Fruit fly (Drosophila melanogaster) whole organism, embryonic: ENCODE measurements around the gene brv3.
A peak's percentile ranks its signal among the peaks of the same experiment; 100 is the strongest.

Experiments
- CG1024 ChIP-seq: fragments of 200-800 bp; sonication (Bioruptor generic); IDR thresholded peaks from 2 replicates; pipeline ENCODE4 v1.3.6; 2022; ENCODE audit warnings: missing biosample characterization, missing genetic modification characterization
- CG11504 ChIP-seq: fragments of 200-800 bp; sonication (Bioruptor generic); optimal IDR thresholded peaks from 3 replicates; lab custom pipeline; 2019; ENCODE audit warnings: missing biosample characterization, mild to moderate bottlenecking, missing genetic modification characterization, moderate library complexity
- CG11695 ChIP-seq: fragments of 200-800 bp; sonication (Bioruptor generic); IDR thresholded peaks from 3 replicates; pipeline ENCODE4 v1.3.6; 2022; ENCODE audit warnings: missing biosample characterization, missing genetic modification characterization
- CG12155 ChIP-seq: fragments of 200-800 bp; sonication (Bioruptor generic); optimal IDR thresholded peaks from 3 replicates; lab custom pipeline; 2016; ENCODE audit warnings: missing biosample characterization, missing genetic modification characterization
- CG12391 ChIP-seq: fragments of 200-800 bp; sonication (Bioruptor generic); optimal IDR thresholded peaks from 3 replicates; lab custom pipeline; 2018; ENCODE audit warnings: missing biosample characterization, mild to moderate bottlenecking, missing genetic modification characterization, moderate library complexity
- CG13624 ChIP-seq: fragments of 200-800 bp; sonication (Bioruptor generic); optimal IDR thresholded peaks from 2 replicates; lab custom pipeline; 2016; ENCODE audit warnings: missing biosample characterization, missing genetic modification characterization
- CG15011 ChIP-seq: fragments of 200-800 bp; sonication (Bioruptor generic); optimal IDR thresholded peaks from 3 replicates; lab custom pipeline; 2018; ENCODE audit warnings: missing biosample characterization, mild to moderate bottlenecking, missing genetic modification characterization
- CG17385 ChIP-seq: fragments of 200-800 bp; sonication (Bioruptor generic); optimal IDR thresholded peaks from 3 replicates; lab custom pipeline; 2018; ENCODE audit warnings: missing biosample characterization, mild to moderate bottlenecking, missing genetic modification characterization
- CG17829 ChIP-seq: fragments of 200-800 bp; optimal IDR thresholded peaks from 2 replicates; lab custom pipeline; 2019; ENCODE audit warnings: missing biosample characterization, mild to moderate bottlenecking, missing genetic modification characterization, moderate library complexity
- CG18619 ChIP-seq: fragments of 200-800 bp; sonication (Bioruptor generic); optimal IDR thresholded peaks from 3 replicates; lab custom pipeline; 2017; ENCODE audit warnings: missing biosample characterization, mild to moderate bottlenecking, missing genetic modification characterization
- CG32532 ChIP-seq: fragments of 200-800 bp; sonication (Bioruptor generic); IDR thresholded peaks from 2 replicates; pipeline ENCODE4 v1.3.6; 2022; ENCODE audit warnings: missing biosample characterization, missing genetic modification characterization
- CG34224 ChIP-seq: fragments of 200-800 bp; sonication (Bioruptor generic); IDR thresholded peaks from 3 replicates; pipeline ENCODE4 v1.3.6; 2022; ENCODE audit warnings: missing biosample characterization, missing genetic modification characterization; ENCODE audit not compliant: partially characterized antibody
- CG3726 ChIP-seq: fragments of 200-800 bp; sonication (Bioruptor generic); IDR thresholded peaks from 3 replicates; pipeline ENCODE4, ENCODE4 v1.3.6; 2022; ENCODE audit warnings: missing biosample characterization, missing genetic modification characterization
- CG4282 ChIP-seq: fragments of 200-800 bp; sonication (Bioruptor generic); optimal IDR thresholded peaks from 2 replicates; lab custom pipeline; 2016; ENCODE audit warnings: missing biosample characterization, missing genetic modification characterization
- CG5953 ChIP-seq: fragments of 200-800 bp; sonication (Bioruptor generic); IDR thresholded peaks from 2 replicates; pipeline ENCODE4 v1.3.6; 2022; ENCODE audit warnings: missing biosample characterization, missing genetic modification characterization
- CG6654 ChIP-seq: fragments of 200-800 bp; sonication (Bioruptor generic); optimal IDR thresholded peaks from 2 replicates; lab custom pipeline; 2017; ENCODE audit warnings: missing biosample characterization, mild to moderate bottlenecking, missing genetic modification characterization
- CG7745 ChIP-seq: fragments of 200-800 bp; sonication (Bioruptor generic); optimal IDR thresholded peaks from 2 replicates; lab custom pipeline; 2018; ENCODE audit warnings: missing biosample characterization, mild to moderate bottlenecking, missing genetic modification characterization, moderate library complexity
- CG7786 ChIP-seq: fragments of 200-800 bp; sonication (Bioruptor generic); optimal IDR thresholded peaks from 2 replicates; lab custom pipeline; 2016; ENCODE audit warnings: missing biosample characterization, missing genetic modification characterization
- CG9797 ChIP-seq: fragments of 200-800 bp; sonication (Bioruptor generic); optimal IDR thresholded peaks from 3 replicates; lab custom pipeline; 2018; ENCODE audit warnings: missing biosample characterization, mild to moderate bottlenecking, missing genetic modification characterization
- Dek ChIP-seq: fragments of 200-800 bp; sonication (Bioruptor generic); optimal IDR thresholded peaks from 3 replicates; lab custom pipeline; 2019; ENCODE audit warnings: missing biosample characterization, mild to moderate bottlenecking, missing genetic modification characterization, moderate library complexity
- Dref ChIP-seq: fragments of 200-800 bp; sonication (Bioruptor generic); IDR thresholded peaks from 2 replicates; pipeline ENCODE4 v1.3.6; 2022; ENCODE audit warnings: missing biosample characterization, missing genetic modification characterization
- Drgx ChIP-seq: fragments of 200-800 bp; sonication (Bioruptor generic); IDR thresholded peaks from 2 replicates; pipeline ENCODE4 v1.3.6; 2022; ENCODE audit warnings: missing biosample characterization, missing genetic modification characterization
- Gug ChIP-seq: fragments of 200-800 bp; sonication (Bioruptor generic); IDR thresholded peaks from 4 replicates; pipeline ENCODE4 v1.3.6; 2022; ENCODE audit warnings: missing biosample characterization, missing genetic modification characterization
- HHEX ChIP-seq: fragments of 200-800 bp; sonication (Bioruptor generic); optimal IDR thresholded peaks from 3 replicates; lab custom pipeline; 2017; ENCODE audit warnings: missing biosample characterization, mild to moderate bottlenecking, missing genetic modification characterization, missing genetic modification reagents
- HLH4C ChIP-seq: fragments of 200-800 bp; sonication (Bioruptor generic); IDR thresholded peaks from 3 replicates; pipeline ENCODE4 v1.3.6; 2022; ENCODE audit warnings: missing biosample characterization, missing genetic modification characterization; ENCODE audit not compliant: partially characterized antibody
- MTF-1 ChIP-seq: fragments of 200-800 bp; sonication (Bioruptor generic); optimal IDR thresholded peaks from 2 replicates; lab custom pipeline; 2018; ENCODE audit warnings: missing biosample characterization, mild to moderate bottlenecking, missing genetic modification characterization, borderline replicate concordance
- Meics ChIP-seq: fragments of 200-800 bp; sonication (Bioruptor generic); optimal IDR thresholded peaks from 2 replicates; lab custom pipeline; 2017; ENCODE audit warnings: missing biosample characterization, mild to moderate bottlenecking, missing genetic modification characterization
- NC2α ChIP-seq: fragments of 200-800 bp; sonication (Bioruptor generic); optimal IDR thresholded peaks from 2 replicates; lab custom pipeline; 2016; ENCODE audit warnings: missing biosample characterization, missing genetic modification characterization
- Nf-YA ChIP-seq: fragments of 200-800 bp; sonication (Bioruptor generic); IDR thresholded peaks from 2 replicates; pipeline ENCODE4 v1.3.6; 2022; ENCODE audit warnings: missing biosample characterization, missing genetic modification characterization
- Sin3A ChIP-seq: fragments of >200 bp; optimal IDR thresholded peaks from 2 replicates; lab custom pipeline; 2018
- Sox100B ChIP-seq: fragments of 200-800 bp; sonication (Bioruptor generic); optimal IDR thresholded peaks from 3 replicates; lab custom pipeline; 2018; ENCODE audit warnings: missing biosample characterization, mild to moderate bottlenecking, missing genetic modification characterization
- Sox102F ChIP-seq: fragments of 200-800 bp; sonication (Bioruptor generic); optimal IDR thresholded peaks from 2 replicates; lab custom pipeline; 2018; ENCODE audit warnings: missing biosample characterization, mild to moderate bottlenecking, missing genetic modification characterization, moderate library complexity
- ara ChIP-seq: fragments of 200-800 bp; sonication (Bioruptor generic); IDR thresholded peaks from 2 replicates; pipeline ENCODE4 v1.3.6; 2022; ENCODE audit warnings: missing biosample characterization, missing genetic modification characterization
- cg ChIP-seq: fragments of 200-800 bp; sonication (Bioruptor generic); optimal IDR thresholded peaks from 3 replicates; lab custom pipeline; 2019; ENCODE audit warnings: missing biosample characterization, mild to moderate bottlenecking, missing genetic modification characterization, moderate library complexity
- dan ChIP-seq: fragments of 200-800 bp; sonication (Bioruptor generic); IDR thresholded peaks from 2 replicates; pipeline ENCODE4 v1.3.6; 2022; ENCODE audit warnings: missing biosample characterization, missing genetic modification characterization
- disco-r ChIP-seq: fragments of 200-800 bp; sonication (Bioruptor generic); optimal IDR thresholded peaks from 2 replicates; lab custom pipeline; 2016; ENCODE audit warnings: missing biosample characterization, missing genetic modification characterization
- en ChIP-seq: fragments of 200-800 bp; sonication (Bioruptor generic); optimal IDR thresholded peaks from 2 replicates; lab custom pipeline; 2016; ENCODE audit warnings: missing biosample characterization, missing genetic modification characterization
- gcm2 ChIP-seq: fragments of 200-800 bp; sonication (Bioruptor generic); optimal IDR thresholded peaks from 2 replicates; lab custom pipeline; 2016; ENCODE audit warnings: missing biosample characterization, missing genetic modification characterization
- her ChIP-seq: fragments of 200-800 bp; sonication (Bioruptor generic); optimal IDR thresholded peaks from 2 replicates; lab custom pipeline; 2016; ENCODE audit warnings: missing biosample characterization, missing genetic modification characterization
- ind ChIP-seq: fragments of 200-800 bp; sonication (Bioruptor generic); optimal IDR thresholded peaks from 3 replicates; lab custom pipeline; 2016; ENCODE audit warnings: missing biosample characterization, missing genetic modification characterization
- insv ChIP-seq, 2 experiments: fragments of 200-800 bp; sonication (Bioruptor generic); optimal IDR thresholded peaks; 3 replicates each; lab custom pipeline; 2016 to 2018; ENCODE audit warnings: missing biosample characterization in 2 of 2, missing genetic modification characterization in 2 of 2
- lola ChIP-seq, 3 experiments: fragments of >200 bp in 2 of 3; fragments of 200-800 bp in 1 of 3; sonication (Bioruptor generic) in 1 of 3; optimal IDR thresholded peaks; 2 replicates each; lab custom pipeline; 2017 to 2019; ENCODE audit warnings: missing biosample characterization in 3 of 3, missing genetic modification characterization in 3 of 3, mild to moderate bottlenecking in 1 of 3, moderate library complexity in 1 of 3
- maf-S ChIP-seq: fragments of 200-800 bp; sonication (Bioruptor generic); optimal IDR thresholded peaks from 2 replicates; lab custom pipeline; 2016; ENCODE audit warnings: missing biosample characterization, missing genetic modification characterization
- nmo ChIP-seq: fragments of 200-800 bp; sonication (Bioruptor generic); optimal IDR thresholded peaks from 2 replicates; lab custom pipeline; 2018; ENCODE audit warnings: missing biosample characterization, mild to moderate bottlenecking, missing genetic modification characterization, moderate library complexity
- otp ChIP-seq: fragments of 200-800 bp; sonication (Bioruptor generic); IDR thresholded peaks from 3 replicates; pipeline ENCODE4, ENCODE4 v1.3.6; 2022; ENCODE audit warnings: missing biosample characterization, missing genetic modification characterization
- pzg ChIP-seq: fragments of 200-800 bp; sonication (Bioruptor generic); optimal IDR thresholded peaks from 3 replicates; lab custom pipeline; 2018; ENCODE audit warnings: missing biosample characterization, mild to moderate bottlenecking, missing genetic modification characterization, moderate library complexity
- sob ChIP-seq: fragments of 200-800 bp; sonication (Bioruptor generic); IDR thresholded peaks from 2 replicates; pipeline ENCODE4 v1.3.6; 2022; ENCODE audit warnings: missing biosample characterization, missing genetic modification characterization
- sr ChIP-seq: fragments of 200-800 bp; sonication (Bioruptor generic); IDR thresholded peaks from 3 replicates; pipeline ENCODE4 v1.3.6; 2022; ENCODE audit warnings: missing biosample characterization, missing genetic modification characterization
- tgo ChIP-seq: fragments of 200-800 bp; sonication (Bioruptor generic); IDR thresholded peaks from 3 replicates; pipeline ENCODE4 v1.3.6; 2022; ENCODE audit warnings: missing biosample characterization, missing genetic modification characterization
- unc-4 ChIP-seq: fragments of 200-800 bp; sonication (Bioruptor generic); IDR thresholded peaks from 2 replicates; pipeline ENCODE4 v1.3.6; 2022; ENCODE audit warnings: missing biosample characterization, missing genetic modification characterization; ENCODE audit not compliant: partially characterized antibody
- zf30C ChIP-seq: fragments of 200-800 bp; sonication (Bioruptor generic); optimal IDR thresholded peaks from 3 replicates; lab custom pipeline; 2018; ENCODE audit warnings: missing biosample characterization, mild to moderate bottlenecking, missing genetic modification characterization

Gene brv3

DNA sequence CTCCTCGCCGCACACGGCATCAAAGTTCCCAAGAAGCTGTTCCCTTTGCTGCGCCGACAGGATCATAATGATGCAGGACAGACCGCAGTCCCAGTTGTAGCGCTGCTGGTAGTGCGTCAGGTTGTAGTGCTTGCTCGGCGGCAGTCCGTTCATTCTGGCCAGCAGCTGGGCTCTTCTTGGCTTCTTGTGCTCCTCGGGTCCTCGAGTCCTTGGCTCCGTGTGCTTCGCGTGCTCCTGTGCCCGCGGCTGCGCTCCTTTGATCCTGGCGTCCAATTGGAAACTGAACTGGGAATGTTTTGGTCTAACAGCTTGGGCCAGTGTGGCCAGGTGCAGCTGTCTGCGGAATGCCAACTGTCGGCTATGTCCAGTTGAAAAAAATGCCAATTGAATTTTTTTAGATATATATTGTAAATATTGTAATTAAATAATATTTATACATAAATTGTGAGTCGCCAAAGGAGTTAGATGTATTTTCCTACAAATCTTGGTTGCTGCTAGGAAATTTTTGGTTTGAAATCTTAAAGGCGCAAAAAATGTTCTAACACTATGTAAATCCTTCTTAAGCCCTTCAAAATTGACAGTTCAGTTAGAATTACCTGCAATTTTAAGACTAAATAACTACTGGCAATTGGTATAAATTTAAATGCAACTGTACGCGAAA is 39.2 kb downstream of the brv3 start, which contains the start of gene CG13760 (continued):
- TF ChIP-seq CG6654 (GFP tag; lab: Kevin White, UChicago) (no peak), dan (no peak), NC2α (GFP tag; lab: Kevin White, UChicago) (no peak), Meics (GFP tag; lab: Kevin White, UChicago) (no peak), CG18619 (GFP tag; lab: Kevin White, UChicago) (no peak), CG3726 (GFP tag; lab: Robert Waterston, UW) (no peak), CG34224 (no peak), pzg (GFP tag; lab: Kevin White, UChicago) (peak; percentile 20), Dref (GFP tag; lab: Robert Waterston, UW) (no peak), nmo (GFP tag; lab: Kevin White, UChicago) (peak; percentile 30), CG17385 (GFP tag; lab: Kevin White, UChicago) (no peak), Sox102F (GFP tag; lab: Kevin White, UChicago) (no peak), Nf-YA (GFP tag; lab: Robert Waterston, UW) (no peak), unc-4 (GFP tag; lab: Robert Waterston, UW) (no peak), CG4282 (GFP tag; lab: Kevin White, UChicago) (no peak), Gug (no peak), cg (no peak), CG17829 (tag; lab: Kevin White, UChicago) (no peak), MTF-1 (no peak), tgo (no peak), CG13624 (GFP tag; lab: Kevin White, UChicago) (no peak), en (GFP tag; lab: Kevin White, UChicago) (no peak), CG1024 (GFP tag; lab: Robert Waterston, UW) (no peak), her (GFP tag; lab: Kevin White, UChicago) (no peak), sr (GFP tag; lab: Robert Waterston, UW) (no peak), CG11695 (GFP tag; lab: Robert Waterston, UW) (no peak), CG15011 (GFP tag; lab: Kevin White, UChicago) (no peak), CG12391 (peak; percentile 3), ara (GFP tag; lab: Robert Waterston, UW) (no peak), otp (no peak), gcm2 (GFP tag; lab: Kevin White, UChicago) (no peak), CG7786 (GFP tag; lab: Kevin White, UChicago) (no peak), CG12155 (GFP tag; lab: Kevin White, UChicago) (peak; percentile 0), Sin3A (lab: Kevin White, UChicago) (no peak), disco-r (GFP tag; lab: Kevin White, UChicago) (no peak), lola (GFP tag; optimal IDR thresholded peaks at IDR 0.05; lab: Kevin White, UChicago) (no peak), insv (GFP tag; optimal IDR thresholded peaks at IDR 0.05; lab: Kevin White, UChicago) (peak in 1 of 2 experiments; percentile 88), CG5953 (GFP tag; lab: Robert Waterston, UW) (no peak), CG7745 (no peak), CG32532 (GFP tag; lab: Robert Waterston, UW) (no peak), CG9797 (GFP tag; lab: Kevin White, UChicago) (no peak), sob (no peak), HHEX (GFP tag; lab: Kevin White, UChicago) (no peak), HLH4C (GFP tag; lab: Robert Waterston, UW) (0 out of 3 replicates have a peak, but pooled peaks have one; percentile 8), zf30C (GFP tag; lab: Kevin White, UChicago) (no peak), Sox100B (no peak), Dek (tag; lab: Kevin White, UChicago) (no peak), Drgx (GFP tag; lab: Robert Waterston, UW) (no peak), CG11504 (peak; percentile 6), ind (GFP tag; lab: Kevin White, UChicago) (peak; percentile 6), maf-S (GFP tag; lab: Kevin White, UChicago) (no peak)
